Fruit fly (Drosophila melanogaster): ENCODE measurements around the gene Trf2.

Gene Trf2

dm6 chrX:8398177-8399018 is 10.7 kb upstream of the Trf2 start, which contains the start of gene CG10555 (continued):
- TF ChIP-seq CG13424 (tag; optimal IDR thresholded peaks at IDR 0.05): peak; percentile 96
- TF ChIP-seq Hmx (GFP tag; optimal IDR thresholded peaks at IDR 0.05): peak; percentile 64
- peak; percentile 71 for TF ChIP-seq kni (GFP tag; optimal IDR thresholded peaks at IDR 0.05)
- peak; percentile 93 for TF ChIP-seq CG4404 (GFP tag; IDR thresholded peaks at IDR 0.05)
- peak; percentile 84 for TF ChIP-seq unpg (GFP tag; optimal IDR thresholded peaks at IDR 0.05)
- peak; percentile 90 for TF ChIP-seq zfh1 (GFP tag; IDR thresholded peaks at IDR 0.05)
- TF ChIP-seq CG10321 (GFP tag; IDR thresholded peaks at IDR 0.05): no peak
- TF ChIP-seq Ada2b (GFP tag; IDR thresholded peaks at IDR 0.05): peak; percentile 82
- peak; percentile 82 for TF ChIP-seq CG34422 (GFP tag; IDR thresholded peaks at IDR 0.05)
- TF ChIP-seq CG4617 (GFP tag; optimal IDR thresholded peaks at IDR 0.05; ENCODE audit: borderline replicate concordance): peak; percentile 19
- peak; percentile 77 for TF ChIP-seq nerfin-2 (GFP tag; IDR thresholded peaks at IDR 0.05; ENCODE audit: partially characterized antibody)
- TF ChIP-seq CG31365 (tag; optimal IDR thresholded peaks at IDR 0.05): no peak
- TF ChIP-seq dmrt99B (tag; optimal IDR thresholded peaks at IDR 0.05): peak; percentile 68
- no peak for TF ChIP-seq tll (GFP tag; optimal IDR thresholded peaks at IDR 0.05)
- TF ChIP-seq gfzf (GFP tag; optimal IDR thresholded peaks at IDR 0.05): peak; percentile 16
- 0 out of 2 replicates have a peak, but pooled peaks have one; percentile 48 for TF ChIP-seq aop (GFP tag; IDR thresholded peaks at IDR 0.05)
- TF ChIP-seq btn (GFP tag; optimal IDR thresholded peaks at IDR 0.05): peak; percentile 68
- no peak for TF ChIP-seq CG17568 (GFP tag; optimal IDR thresholded peaks at IDR 0.05)
- peak; percentile 90 for TF ChIP-seq tgo (GFP tag; IDR thresholded peaks at IDR 0.05)
- TF ChIP-seq sna (GFP tag; IDR thresholded peaks at IDR 0.05; ENCODE audit: partially characterized antibody): peak; percentile 75
- TF ChIP-seq en (GFP tag; optimal IDR thresholded peaks at IDR 0.05): peak; percentile 64
- peak; percentile 63; the same call in 1 of the 3 replicates for TF ChIP-seq gce (GFP tag; IDR thresholded peaks at IDR 0.05)
- peak; percentile 33 for TF ChIP-seq corto (GFP tag; optimal IDR thresholded peaks at IDR 0.05)
- TF ChIP-seq YL-1 (GFP tag; optimal IDR thresholded peaks at IDR 0.05): no peak
- peak; percentile 67 for TF ChIP-seq CG8388 (GFP tag; optimal IDR thresholded peaks at IDR 0.05)
- TF ChIP-seq nmo (GFP tag; optimal IDR thresholded peaks at IDR 0.05): peak; percentile 87
- TF ChIP-seq schlank (tag; optimal IDR thresholded peaks at IDR 0.05): peak; percentile 47
- TF ChIP-seq CG9817 (tag; optimal IDR thresholded peaks at IDR 0.05): peak; percentile 92
- peak; percentile 85 for TF ChIP-seq hb (GFP tag; IDR thresholded peaks at IDR 0.05; ENCODE audit: partially characterized antibody)
- peak; percentile 81 for TF ChIP-seq CG14860 (GFP tag; IDR thresholded peaks at IDR 0.05; ENCODE audit: partially characterized antibody)
- TF ChIP-seq Rfx (GFP tag; IDR thresholded peaks at IDR 0.05): peak; percentile 93
- peak; percentile 64 for TF ChIP-seq CG11504 (tag; optimal IDR thresholded peaks at IDR 0.05)
- peak; percentile 87 for TF ChIP-seq Blimp-1 (GFP tag; optimal IDR thresholded peaks at IDR 0.05)
- TF ChIP-seq CG8281 (tag; optimal IDR thresholded peaks at IDR 0.05): no peak
- peak; percentile 49 for TF ChIP-seq Dek (tag; optimal IDR thresholded peaks at IDR 0.05)
- peak; percentile 74 for TF ChIP-seq CG10462 (GFP tag; optimal IDR thresholded peaks at IDR 0.05)
- TF ChIP-seq Dip3 (GFP tag; optimal IDR thresholded peaks at IDR 0.05): peak; percentile 91
- TF ChIP-seq CG10431 (GFP tag; optimal IDR thresholded peaks at IDR 0.05): peak; percentile 27
- peak; percentile 70 for TF ChIP-seq Fer2 (tag; optimal IDR thresholded peaks at IDR 0.05)
- peak; percentile 51; the same call in 1 of the 2 replicates for TF ChIP-seq bowl (GFP tag; IDR thresholded peaks at IDR 0.05)
- TF ChIP-seq ham (GFP tag; IDR thresholded peaks at IDR 0.05): 0 out of 2 replicates have a peak, but pooled peaks have one; percentile 20
- TF ChIP-seq Bteb2 (GFP tag; optimal IDR thresholded peaks at IDR 0.05): peak; percentile 88
- peak; percentile 75 for TF ChIP-seq CG4328 (GFP tag; optimal IDR thresholded peaks at IDR 0.05)
- peak; percentile 86 to 89 for TF ChIP-seq Pdp1 (GFP tag; optimal IDR thresholded peaks at IDR 0.05)
- TF ChIP-seq sisA (GFP tag; IDR thresholded peaks at IDR 0.05): peak; percentile 92
- peak; percentile 28 for TF ChIP-seq CG2875 (GFP tag; optimal IDR thresholded peaks at IDR 0.05)
- TF ChIP-seq CG42726 (GFP tag; IDR thresholded peaks at IDR 0.05; ENCODE audit: partially characterized antibody): peak; percentile 56; the same call in 1 of the 2 replicates

Measured in whole organism, embryonic.